Fruit fly (Drosophila melanogaster) whole organism, embryonic: ENCODE measurements around the gene cype.

ENCODE experiments used
- CG3163 ChIP-seq: fragments of 200-800 bp; sonication (Bioruptor generic); optimal IDR thresholded peaks from 3 replicates; lab custom pipeline; 2016; ENCODE audit warnings: missing biosample characterization, missing genetic modification characterization
- CG8944 ChIP-seq: fragments of 200-800 bp; sonication (Bioruptor generic); optimal IDR thresholded peaks from 3 replicates; lab custom pipeline; 2016; ENCODE audit warnings: missing biosample characterization, missing genetic modification characterization
- Nf-YA ChIP-seq: fragments of 200-800 bp; sonication (Bioruptor generic); IDR thresholded peaks from 2 replicates; pipeline ENCODE4 v1.3.6; 2022; ENCODE audit warnings: missing biosample characterization, missing genetic modification characterization

- no peak for TF ChIP-seq Nf-YA
- TF ChIP-seq CG3163 (GFP tag; lab: Kevin White, UChicago), result no peak
- TF ChIP-seq CG8944 (GFP tag; lab: Kevin White, UChicago), result no peak
Observed at dm6 chr2L:5353454-5353853, 26.4 kb downstream of the cype start.
